Worm (Caenorhabditis elegans) whole organism, late embryonic: Measurements from ENCODE around the gene clec-122.

Experiments
- ama-1 ChIP-seq: fragments of 150-350 bp; optimal IDR thresholded peaks from 2 replicates; lab custom pipeline; 2014
- ceh-31 ChIP-seq: sonication (generic microtip); optimal IDR thresholded peaks from 2 replicates; lab custom pipeline; 2016; ENCODE audit warnings: missing genetic modification characterization, missing compliant biosample characterization
- ceh-6 ChIP-seq: fragments of 200-800 bp; sonication (Bioruptor generic); optimal IDR thresholded peaks from 2 replicates; lab custom pipeline; 2018; ENCODE audit warnings: mild to moderate bottlenecking, missing genetic modification characterization, missing compliant biosample characterization
- ceh-9 ChIP-seq: sonication (generic microtip); optimal IDR thresholded peaks from 2 replicates; lab custom pipeline; 2016; ENCODE audit warnings: mild to moderate bottlenecking, missing genetic modification characterization, inconsistent platforms, missing compliant biosample characterization
- elt-2 ChIP-seq: sonication (generic microtip); optimal IDR thresholded peaks from 2 replicates; lab custom pipeline; 2016; ENCODE audit warnings: missing genetic modification reagents, missing genetic modification characterization, missing compliant biosample characterization
- ets-4 ChIP-seq: sonication (generic microtip); optimal IDR thresholded peaks from 2 replicates; lab custom pipeline; 2016; ENCODE audit warnings: missing genetic modification characterization, missing compliant biosample characterization
- eyg-1 ChIP-seq: sonication (generic microtip); optimal IDR thresholded peaks from 2 replicates; lab custom pipeline; 2016; ENCODE audit warnings: missing genotype, missing genetic modification characterization, missing compliant biosample characterization
- gmeb-2 ChIP-seq: sonication (generic microtip); optimal IDR thresholded peaks from 2 replicates; lab custom pipeline; 2016; ENCODE audit warnings: missing genetic modification characterization, inconsistent platforms, missing compliant biosample characterization
- pag-3 ChIP-seq: sonication (generic microtip); optimal IDR thresholded peaks from 2 replicates; lab custom pipeline; 2016; ENCODE audit warnings: missing compliant biosample characterization, missing genetic modification characterization, borderline replicate concordance
- pha-4 ChIP-seq: fragments of 150-350 bp; optimal IDR thresholded peaks from 2 replicates; lab custom pipeline; 2018; ENCODE audit warnings: missing biosample characterization, missing genetic modification reagents, missing genetic modification characterization
- pqm-1 ChIP-seq: sonication (generic microtip); optimal IDR thresholded peaks from 2 replicates; lab custom pipeline; 2016; ENCODE audit warnings: missing genetic modification characterization, missing compliant biosample characterization
- pros-1 ChIP-seq: fragments of 150-350 bp; optimal IDR thresholded peaks from 2 replicates; lab custom pipeline; 2014; ENCODE audit warnings: missing biosample characterization, missing genetic modification reagents, missing genetic modification characterization
- unc-86 ChIP-seq: sonication (generic microtip); optimal IDR thresholded peaks from 2 replicates; lab custom pipeline; 2016; ENCODE audit warnings: missing genetic modification characterization, missing compliant biosample characterization
- ztf-16 ChIP-seq: sonication (generic microtip); optimal IDR thresholded peaks from 2 replicates; lab custom pipeline; 2017; ENCODE audit warnings: missing genetic modification characterization, missing compliant biosample characterization

ce11 chrII:3070182-3070581 is 35.7 kb upstream of the clec-122 start:
- TF ChIP-seq ama-1 (lab: Kevin White, UChicago) (no peak), elt-2 (tag; lab: Kevin White, UChicago) (no peak), unc-86 (tag; lab: Kevin White, UChicago) (no peak), pqm-1 (tag; lab: Kevin White, UChicago) (no peak), ztf-16 (tag; lab: Kevin White, UChicago) (no peak), ets-4 (no peak), gmeb-2 (tag; lab: Kevin White, UChicago) (no peak), ceh-6 (no peak), pag-3 (tag; lab: Kevin White, UChicago) (no peak), eyg-1 (tag; lab: Kevin White, UChicago) (no peak), pha-4 (tag; lab: Kevin White, UChicago) (no peak), ceh-31 (tag; lab: Kevin White, UChicago) (no peak), pros-1 (tag; lab: Kevin White, UChicago) (no peak), ceh-9 (no peak)
